Worm (Caenorhabditis elegans): ENCODE measurements around the gene T03F7.7.

Gene T03F7.7

ce11 chrV:11302698-11303097, 8.5 kb upstream of the T03F7.7 start, which contains the start of gene srh-46:
TSS of gene srh-46 (minus strand) at chrV:11302886.
- no peak for TF ChIP-seq unc-62 (GFP tag; optimal IDR thresholded peaks at IDR 0.05)

ce11 chrV:11304200-11304599, 7.0 kb upstream of the T03F7.7 start:
- no peak for TF ChIP-seq unc-62 (GFP tag; optimal IDR thresholded peaks at IDR 0.05)

ce11 chrV:11304879-11305278, 6.3 kb upstream of the T03F7.7 start, which contains the start of gene srh-45:
TSS of gene srh-45 (minus strand) at chrV:11304979.
- no peak for TF ChIP-seq unc-62 (GFP tag; optimal IDR thresholded peaks at IDR 0.05)

ce11 chrV:11307781-11308180, 3.4 kb upstream of the T03F7.7 start:
- no peak for TF ChIP-seq unc-62 (GFP tag; optimal IDR thresholded peaks at IDR 0.05)

- TF ChIP-seq unc-62 (GFP tag; optimal IDR thresholded peaks at IDR 0.05), result no peak
Observed at ce11 chrV:11308346-11308745, 2.9 kb upstream of the T03F7.7 start, which contains the start of gene snf-11. TSS of gene snf-11 (minus strand) at chrV:11308446.

- TF ChIP-seq unc-62 (GFP tag; optimal IDR thresholded peaks at IDR 0.05), result no peak
Observed at ce11 chrV:11308915-11309314, 2.3 kb upstream of the T03F7.7 start.

ce11 chrV:11312904-11313303, 1.7 kb downstream of the T03F7.7 start:
- TF ChIP-seq unc-62 (GFP tag; optimal IDR thresholded peaks at IDR 0.05), result no peak

DNA sequence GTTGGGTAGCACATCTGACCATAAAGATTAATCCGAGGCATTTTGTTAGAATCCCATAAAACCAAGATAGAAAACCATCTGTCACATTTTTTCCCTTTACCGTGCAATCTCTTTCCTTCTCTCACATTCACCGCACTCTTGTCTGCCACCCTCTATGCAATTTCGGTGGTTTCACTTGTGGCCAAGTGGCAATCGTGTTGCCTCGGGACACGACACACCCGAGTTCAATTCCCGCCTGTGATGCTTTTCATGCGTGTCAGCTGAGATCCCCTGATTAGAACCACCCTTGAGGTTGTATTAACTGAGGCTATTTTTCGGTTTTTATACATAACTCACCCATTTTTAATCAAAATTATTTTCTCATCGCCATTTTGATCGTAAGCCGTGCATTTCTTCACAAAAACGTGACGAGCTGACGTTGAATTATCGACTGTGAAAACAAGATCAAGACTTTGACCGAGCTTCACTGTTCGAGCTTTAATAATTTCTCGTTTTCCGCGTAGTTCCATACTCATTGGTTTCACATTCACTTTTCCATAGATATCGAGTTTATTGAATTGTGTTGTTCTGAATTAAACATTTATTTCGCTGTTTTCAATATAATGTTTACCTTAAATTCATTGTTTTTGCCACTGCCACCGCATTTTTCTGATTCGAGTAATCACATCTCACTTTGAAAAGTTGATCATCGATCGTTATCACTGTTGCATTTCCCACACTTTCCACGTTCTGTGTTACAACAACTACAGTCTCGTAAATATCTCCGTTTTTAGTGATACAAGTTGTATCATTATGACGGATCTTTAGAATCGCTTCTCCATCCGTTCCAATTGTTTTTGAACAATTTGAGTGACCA, 3.0 kb downstream of the T03F7.7 start:
- no peak for TF ChIP-seq unc-62 (GFP tag; optimal IDR thresholded peaks at IDR 0.05)

ce11 chrV:11316801-11317200, 5.6 kb downstream of the T03F7.7 start, which contains the start of gene cutl-18:
TSS of gene cutl-18 (minus strand) at chrV:11316901.
- no peak for TF ChIP-seq unc-62 (GFP tag; optimal IDR thresholded peaks at IDR 0.05)

ce11 chrV:11320860-11321259, 9.6 kb downstream of the T03F7.7 start:
- TF ChIP-seq unc-62 (GFP tag; optimal IDR thresholded peaks at IDR 0.05), result no peak

ce11 chrV:11321719-11322118, 10.5 kb downstream of the T03F7.7 start, which contains the start of gene F47G9.4:
TSS of gene F47G9.4 (minus strand) at chrV:11321816.
- no peak for TF ChIP-seq unc-62 (GFP tag; optimal IDR thresholded peaks at IDR 0.05)

ce11 chrV:11323720-11324119, 12.5 kb downstream of the T03F7.7 start, which contains the start of gene str-141:
TSS of gene str-141 (minus strand) at chrV:11323820.
- no peak for TF ChIP-seq unc-62 (GFP tag; optimal IDR thresholded peaks at IDR 0.05)

ce11 chrV:11326914-11327367, 15.7 kb downstream of the T03F7.7 start, which contains the start of gene tmed-10:
TSS of gene tmed-10 (minus strand) at chrV:11326964.
- no peak for TF ChIP-seq unc-62 (GFP tag; optimal IDR thresholded peaks at IDR 0.05)

DNA sequence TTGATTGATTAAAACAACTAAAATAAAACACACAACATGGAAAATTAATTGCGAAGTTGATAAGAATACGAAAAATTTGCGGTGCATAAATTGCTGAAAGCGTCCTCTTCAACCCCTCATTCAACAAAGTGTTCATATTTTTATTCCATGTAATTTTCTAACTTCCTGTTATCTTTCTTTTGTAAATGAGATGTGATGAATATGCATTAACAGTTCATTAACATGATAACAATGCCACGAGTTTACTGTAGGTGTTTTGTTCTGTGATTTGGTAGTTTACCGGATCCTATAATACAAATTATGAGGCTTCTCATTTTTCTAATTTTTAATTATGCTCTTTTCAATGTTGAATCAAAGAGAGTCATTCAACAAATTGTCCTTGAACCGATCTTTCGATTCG, 17.9 kb downstream of the T03F7.7 start, which contains the start of gene F47G9.6:
Gene F47G9.6, plus strand, starts transcription at position 301 of the 400 bp plus-strand sequence.
- no peak for TF ChIP-seq unc-62 (GFP tag; optimal IDR thresholded peaks at IDR 0.05)

ce11 chrV:11334193-11334592, 23.0 kb downstream of the T03F7.7 start, which contains the start of gene T02E9.6:
TSS of gene T02E9.6 (minus strand) at chrV:11334293.
- no peak for TF ChIP-seq unc-62 (GFP tag; optimal IDR thresholded peaks at IDR 0.05)

ce11 chrV:11335757-11336418, 24.7 kb downstream of the T03F7.7 start:
- TF ChIP-seq unc-62 (GFP tag; optimal IDR thresholded peaks at IDR 0.05), result no peak

Data from whole organism, dauer.